Fruit fly (Drosophila melanogaster) whole organism, embryonic: ENCODE data around the gene CG7006.

Experiments used
- Bteb2 ChIP-seq: fragments of 200-800 bp; sonication (Bioruptor generic); optimal IDR thresholded peaks from 2 replicates; lab custom pipeline; 2016; ENCODE audit warnings: missing biosample characterization, missing genetic modification characterization
- CG10431 ChIP-seq: fragments of 200-800 bp; sonication (Bioruptor generic); optimal IDR thresholded peaks from 3 replicates; lab custom pipeline; 2018; ENCODE audit warnings: missing biosample characterization, mild to moderate bottlenecking, missing genetic modification characterization
- CG15479 ChIP-seq: fragments of 200-800 bp; sonication (Bioruptor generic); optimal IDR thresholded peaks from 3 replicates; lab custom pipeline; 2019; ENCODE audit warnings: missing biosample characterization, mild to moderate bottlenecking, missing genetic modification characterization, moderate library complexity
- CG15601 ChIP-seq: fragments of 200-800 bp; sonication (Bioruptor generic); optimal IDR thresholded peaks from 3 replicates; lab custom pipeline; 2019; ENCODE audit warnings: missing biosample characterization, mild to moderate bottlenecking, missing genetic modification characterization, moderate library complexity
- CG16863 ChIP-seq: fragments of 200-800 bp; sonication (Bioruptor generic); optimal IDR thresholded peaks from 3 replicates; lab custom pipeline; 2016; ENCODE audit warnings: missing biosample characterization, missing genetic modification characterization
- CG42726 ChIP-seq: fragments of 200-800 bp; sonication (Bioruptor generic); IDR thresholded peaks from 2 replicates; pipeline ENCODE4 v1.3.6; 2022; ENCODE audit warnings: missing biosample characterization, missing genetic modification characterization; ENCODE audit not compliant: partially characterized antibody
- CG43689 ChIP-seq: fragments of 200-800 bp; sonication (Bioruptor generic); IDR thresholded peaks from 2 replicates; pipeline ENCODE4 v1.3.6; 2022; ENCODE audit warnings: missing biosample characterization, missing genetic modification characterization
- CG6254 ChIP-seq: fragments of 200-800 bp; sonication (Bioruptor generic); optimal IDR thresholded peaks from 3 replicates; lab custom pipeline; 2017; ENCODE audit warnings: mild to moderate bottlenecking, missing biosample characterization, missing genetic modification reagents, missing genetic modification characterization
- CG6683 ChIP-seq: fragments of 200-800 bp; sonication (Bioruptor generic); optimal IDR thresholded peaks from 2 replicates; lab custom pipeline; 2017; ENCODE audit warnings: missing biosample characterization, mild to moderate bottlenecking, missing genetic modification characterization, missing genetic modification reagents
- CG6765 ChIP-seq: fragments of 200-800 bp; sonication (Bioruptor generic); optimal IDR thresholded peaks from 3 replicates; lab custom pipeline; 2017; ENCODE audit warnings: missing biosample characterization, mild to moderate bottlenecking, missing genetic modification characterization
- CG9609 ChIP-seq: fragments of 200-800 bp; sonication (Bioruptor generic); optimal IDR thresholded peaks from 3 replicates; lab custom pipeline; 2016; ENCODE audit warnings: missing biosample characterization, missing genetic modification characterization
- CoRest ChIP-seq: fragments of 200-800 bp; sonication (Bioruptor generic); optimal IDR thresholded peaks from 3 replicates; lab custom pipeline; 2018; ENCODE audit warnings: missing biosample characterization, mild to moderate bottlenecking, missing genetic modification characterization, moderate library complexity
- D ChIP-seq, 2 experiments: fragments of 200-800 bp in 1 of 2; fragments of >200 bp in 1 of 2; sonication (Bioruptor generic) in 1 of 2; optimal IDR thresholded peaks; 2 replicates in 1 of 2; 3 replicates in 1 of 2; lab custom pipeline; 2017; ENCODE audit warnings: mild to moderate bottlenecking in 1 of 2, missing biosample characterization in 1 of 2, missing genetic modification characterization in 1 of 2, missing genetic modification reagents in 1 of 2
- Dref ChIP-seq: fragments of 200-800 bp; sonication (Bioruptor generic); IDR thresholded peaks from 2 replicates; pipeline ENCODE4 v1.3.6; 2022; ENCODE audit warnings: missing biosample characterization, missing genetic modification characterization
- Fer3 ChIP-seq: fragments of 200-800 bp; sonication (Bioruptor generic); optimal IDR thresholded peaks from 2 replicates; lab custom pipeline; 2018; ENCODE audit warnings: missing biosample characterization, mild to moderate bottlenecking, missing genetic modification characterization, moderate library complexity
- H15 ChIP-seq: fragments of 200-800 bp; sonication (Bioruptor generic); IDR thresholded peaks from 3 replicates; pipeline ENCODE4 v1.3.6; 2022; ENCODE audit warnings: missing biosample characterization, missing genetic modification characterization
- Jarid2 ChIP-seq: fragments of 200-800 bp; sonication (Bioruptor generic); optimal IDR thresholded peaks from 3 replicates; lab custom pipeline; 2017; ENCODE audit warnings: mild to moderate bottlenecking, missing biosample characterization, missing genetic modification reagents, missing genetic modification characterization
- Lim3 ChIP-seq: fragments of 200-800 bp; sonication (Bioruptor generic); IDR thresholded peaks from 2 replicates; pipeline ENCODE4 v1.3.6; 2022; ENCODE audit warnings: missing biosample characterization, missing genetic modification characterization
- MESR4 ChIP-seq: fragments of 200-800 bp; sonication (Bioruptor generic); optimal IDR thresholded peaks from 2 replicates; lab custom pipeline; 2018; ENCODE audit warnings: missing biosample characterization, mild to moderate bottlenecking, missing genetic modification characterization, moderate library complexity
- Med ChIP-seq: fragments of 200-800 bp; sonication (Bioruptor generic); peaks from one replicate; lab custom pipeline; 2016; ENCODE audit warnings: missing biosample characterization, missing genetic modification characterization, mild to moderate bottlenecking, inconsistent platforms, moderate library complexity
- Mrtf ChIP-seq: fragments of 200-800 bp; sonication (Bioruptor generic); IDR thresholded peaks from 3 replicates; pipeline ENCODE4 v1.3.6; 2022; ENCODE audit warnings: missing biosample characterization, missing genetic modification characterization
- NC2α ChIP-seq: fragments of 200-800 bp; sonication (Bioruptor generic); optimal IDR thresholded peaks from 2 replicates; lab custom pipeline; 2016; ENCODE audit warnings: missing biosample characterization, missing genetic modification characterization
- Opbp ChIP-seq: fragments of 200-800 bp; sonication (Bioruptor generic); IDR thresholded peaks from 3 replicates; pipeline ENCODE4 v1.3.6; 2022; ENCODE audit warnings: missing biosample characterization, missing genetic modification characterization; ENCODE audit not compliant: partially characterized antibody
- Sry-β ChIP-seq: fragments of 200-800 bp; sonication (Bioruptor generic); optimal IDR thresholded peaks from 2 replicates; lab custom pipeline; 2018; ENCODE audit warnings: missing biosample characterization, mild to moderate bottlenecking, missing genetic modification characterization, moderate library complexity
- Xbp1 ChIP-seq: fragments of 200-800 bp; sonication (Bioruptor generic); optimal IDR thresholded peaks from 3 replicates; lab custom pipeline; 2016; ENCODE audit warnings: missing biosample characterization, mild to moderate bottlenecking, missing genetic modification characterization
- YL-1 ChIP-seq: fragments of 200-800 bp; sonication (Bioruptor generic); optimal IDR thresholded peaks from 3 replicates; lab custom pipeline; 2017; ENCODE audit warnings: missing biosample characterization, mild to moderate bottlenecking, missing genetic modification characterization
- crol ChIP-seq: fragments of 200-800 bp; sonication (Bioruptor generic); IDR thresholded peaks from 2 replicates; pipeline ENCODE4 v1.3.6; 2022; ENCODE audit warnings: missing biosample characterization, missing genetic modification characterization
- dmrt99B ChIP-seq: fragments of 200-800 bp; sonication (Bioruptor generic); optimal IDR thresholded peaks from 2 replicates; lab custom pipeline; 2018; ENCODE audit warnings: missing biosample characterization, mild to moderate bottlenecking, missing genetic modification characterization, moderate library complexity
- ems ChIP-seq: fragments of 200-800 bp; sonication (Bioruptor generic); optimal IDR thresholded peaks from 3 replicates; lab custom pipeline; 2016; ENCODE audit warnings: missing biosample characterization, missing genetic modification characterization
- ewg ChIP-seq: fragments of 200-800 bp; sonication (Bioruptor generic); optimal IDR thresholded peaks from 3 replicates; lab custom pipeline; 2017; ENCODE audit warnings: mild to moderate bottlenecking, missing biosample characterization, missing genetic modification reagents, missing genetic modification characterization
- insv ChIP-seq, 2 experiments: fragments of 200-800 bp; sonication (Bioruptor generic); optimal IDR thresholded peaks; 3 replicates each; lab custom pipeline; 2016 to 2018; ENCODE audit warnings: missing biosample characterization in 2 of 2, missing genetic modification characterization in 2 of 2
- nerfin-1 ChIP-seq: fragments of 200-800 bp; sonication (Bioruptor generic); optimal IDR thresholded peaks from 3 replicates; lab custom pipeline; 2019; ENCODE audit warnings: missing biosample characterization, mild to moderate bottlenecking, missing genetic modification characterization, moderate library complexity
- otp ChIP-seq: fragments of 200-800 bp; sonication (Bioruptor generic); IDR thresholded peaks from 3 replicates; pipeline ENCODE4, ENCODE4 v1.3.6; 2022; ENCODE audit warnings: missing biosample characterization, missing genetic modification characterization
- pros ChIP-seq: fragments of 200-800 bp; sonication (Bioruptor generic); optimal IDR thresholded peaks from 3 replicates; lab custom pipeline; 2019; ENCODE audit warnings: missing biosample characterization, mild to moderate bottlenecking, missing genetic modification characterization, moderate library complexity
- pum ChIP-seq: fragments of 200-800 bp; sonication (Bioruptor generic); optimal IDR thresholded peaks from 2 replicates; lab custom pipeline; 2016; ENCODE audit warnings: missing biosample characterization, missing genetic modification characterization
- ranshi ChIP-seq: fragments of 200-800 bp; sonication (Bioruptor generic); IDR thresholded peaks from 2 replicates; pipeline ENCODE4 v1.3.6; 2022; ENCODE audit warnings: missing biosample characterization, missing genetic modification characterization
- shn ChIP-seq: fragments of 200-800 bp; sonication (Bioruptor generic); optimal IDR thresholded peaks from 3 replicates; lab custom pipeline; 2016; ENCODE audit warnings: missing biosample characterization, missing genetic modification characterization
- slp2 ChIP-seq: fragments of 200-800 bp; sonication (Bioruptor generic); optimal IDR thresholded peaks from 2 replicates; lab custom pipeline; 2016; ENCODE audit warnings: missing biosample characterization, missing genetic modification characterization
- tgo ChIP-seq: fragments of 200-800 bp; sonication (Bioruptor generic); IDR thresholded peaks from 3 replicates; pipeline ENCODE4 v1.3.6; 2022; ENCODE audit warnings: missing biosample characterization, missing genetic modification characterization
- tll ChIP-seq, 2 experiments: fragments of 200-800 bp in 1 of 2; fragments of >200 bp in 1 of 2; sonication (Bioruptor generic) in 1 of 2; optimal IDR thresholded peaks; 2 replicates each; lab custom pipeline; 2017 to 2019; ENCODE audit warnings: missing biosample characterization in 2 of 2, missing genetic modification characterization in 2 of 2, mild to moderate bottlenecking in 1 of 2, moderate library complexity in 1 of 2
- usp ChIP-seq: fragments of >200 bp; optimal IDR thresholded peaks from 2 replicates; lab custom pipeline; 2017; ENCODE audit warnings: missing biosample characterization, missing genetic modification characterization
- zen ChIP-seq: fragments of 200-800 bp; sonication (Bioruptor generic); optimal IDR thresholded peaks from 3 replicates; lab custom pipeline; 2018; ENCODE audit warnings: missing biosample characterization, mild to moderate bottlenecking, missing genetic modification characterization, moderate library complexity

Gene CG7006

DNA sequence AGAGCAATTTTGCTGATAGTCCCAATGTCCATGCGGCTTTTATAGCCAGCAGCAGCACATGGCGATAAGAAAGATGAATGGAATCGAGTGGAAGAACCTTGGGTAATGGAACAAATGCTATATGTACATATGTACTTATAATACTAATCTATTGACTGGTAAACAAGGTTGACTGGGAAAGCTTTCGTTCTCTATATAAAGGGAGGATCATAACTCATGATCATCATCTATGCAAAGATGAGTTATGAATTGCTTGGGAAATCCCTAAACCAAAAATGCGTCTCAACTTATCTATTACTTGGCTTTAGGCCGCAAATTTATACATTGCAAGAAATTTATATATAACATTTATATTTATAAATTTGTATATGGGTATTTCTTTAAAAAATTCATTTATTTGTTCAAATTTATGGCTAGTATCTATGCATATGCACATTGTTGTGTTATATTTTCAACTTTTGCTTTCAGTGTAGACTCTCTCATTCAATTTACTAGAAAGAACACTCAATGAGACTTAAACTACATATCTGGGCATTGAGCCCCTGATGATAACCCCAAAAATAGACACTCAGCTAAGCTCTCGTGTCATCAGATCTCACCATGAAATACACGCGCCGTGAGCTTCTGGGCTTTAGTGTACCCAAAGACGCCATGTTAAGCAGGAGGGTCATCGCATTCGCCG lies 14.4 kb downstream of the CG7006 start, which contains the start of the genes Srg1 and Elal (continued):
- 0 out of 2 replicates have a peak, but pooled peaks have one; percentile 39 for TF ChIP-seq ranshi (GFP tag; lab: Robert Waterston, UW)

DNA sequence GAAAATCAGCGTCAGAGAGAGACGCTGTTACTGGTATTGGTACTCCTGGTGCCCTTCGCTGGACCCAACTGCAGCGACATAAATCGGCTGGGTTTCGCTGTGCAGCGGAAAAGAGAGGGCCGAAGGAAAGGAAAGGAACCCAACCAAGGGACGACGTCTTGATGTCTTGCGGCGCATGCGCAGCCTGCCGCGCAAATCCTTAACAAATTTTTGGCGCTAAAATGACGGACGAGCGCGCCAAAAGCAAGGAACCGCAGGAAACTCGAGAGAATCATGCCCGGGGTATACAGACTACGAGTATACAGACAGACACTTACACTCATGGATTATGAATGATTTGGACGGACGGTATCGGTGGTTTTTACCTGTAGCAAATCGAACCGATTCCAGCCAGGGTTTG lies 16.5 kb downstream of the CG7006 start:
- TF ChIP-seq tll (GFP tag; optimal IDR thresholded peaks at IDR 0.05; lab: Kevin White, UChicago) (peak in 1 of 2 experiments; percentile 60), dmrt99B (tag; lab: Kevin White, UChicago) (no peak), Dref (GFP tag; lab: Robert Waterston, UW) (no peak), CG6683 (no peak), CG15479 (GFP tag; lab: Kevin White, UChicago) (peak; percentile 92), pros (GFP tag; lab: Kevin White, UChicago) (peak; percentile 65), CoRest (no peak), H15 (0 out of 3 replicates have a peak, but pooled peaks have one; percentile 11), ewg (GFP tag; lab: Kevin White, UChicago) (peak; percentile 38), zen (tag; lab: Kevin White, UChicago) (peak; percentile 20)

DNA sequence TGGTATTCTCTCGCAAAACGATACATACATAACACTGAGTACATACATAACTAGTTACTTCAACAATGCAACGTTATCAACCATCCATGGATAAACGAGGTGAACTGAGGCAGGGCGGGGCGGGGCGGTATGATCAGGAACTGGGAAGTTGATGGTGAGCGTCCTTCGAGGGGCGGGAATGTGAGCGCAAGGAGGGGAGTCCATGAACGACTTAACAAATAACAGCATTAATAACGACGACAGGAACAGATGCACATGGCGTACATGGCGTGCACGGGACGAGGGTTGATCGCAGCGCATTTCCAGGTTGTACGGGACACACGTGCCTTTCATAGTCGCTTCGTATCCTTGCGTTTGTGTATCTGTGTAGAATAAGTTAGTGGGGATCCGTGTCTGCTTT lies 17.5 kb downstream of the CG7006 start:
- TF ChIP-seq usp (GFP tag; lab: Kevin White, UChicago) = no peak
- peak; percentile 65; the same call in 1 of the 2 replicates for TF ChIP-seq crol (GFP tag; lab: Robert Waterston, UW)
- 0 out of 3 replicates have a peak, but pooled peaks have one; percentile 25 for TF ChIP-seq Opbp (GFP tag; lab: Robert Waterston, UW)
- peak; percentile 100 for TF ChIP-seq CG10431 (GFP tag; lab: Kevin White, UChicago)
- peak; percentile 66 for TF ChIP-seq nerfin-1 (tag; lab: Kevin White, UChicago)
- TF ChIP-seq CG9609 (GFP tag; lab: Kevin White, UChicago) = no peak
- peak; percentile 28 for TF ChIP-seq Med
- peak; percentile 83 for TF ChIP-seq pros (GFP tag; lab: Kevin White, UChicago)

DNA sequence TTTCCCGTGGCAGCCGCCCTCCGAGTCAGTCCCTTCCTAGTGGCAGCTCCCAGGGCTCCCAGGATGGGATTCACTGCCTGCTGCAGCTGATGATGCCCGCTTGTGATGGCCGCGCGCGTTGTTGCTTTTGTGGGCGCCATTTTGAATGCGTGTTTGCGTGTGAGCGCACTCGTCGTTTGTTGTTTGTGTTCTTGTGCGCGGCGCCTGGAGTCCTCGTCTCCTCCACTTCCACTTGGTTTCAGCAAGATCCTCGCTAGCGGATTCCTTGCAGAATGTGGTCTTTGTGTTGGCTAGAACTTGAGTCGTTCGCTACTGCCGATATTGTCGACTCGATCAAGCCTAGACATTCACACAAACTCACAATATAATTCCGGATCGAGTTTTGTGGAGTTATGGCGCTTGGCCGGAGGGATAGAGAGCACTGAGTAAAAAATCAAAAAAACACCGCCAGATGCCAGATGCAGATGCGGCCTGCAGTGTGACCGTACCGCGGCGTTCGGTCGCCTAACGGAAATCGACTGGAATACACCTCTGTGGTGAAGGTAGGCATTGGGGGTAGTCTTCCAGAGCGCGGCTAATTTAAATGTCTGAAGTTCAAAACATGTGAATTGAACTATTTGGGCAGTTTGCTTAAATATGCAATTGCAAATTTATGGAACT lies 20.1 kb downstream of the CG7006 start, which contains the start of gene CycB3:
Gene CycB3, minus strand, starts transcription at position 428 of the 660 bp plus-strand sequence.
- no peak for TF ChIP-seq CG6254
- TF ChIP-seq Sry-β (GFP tag; lab: Kevin White, UChicago) = no peak
- TF ChIP-seq CG6765 (GFP tag; lab: Kevin White, UChicago) = peak; percentile 9
- peak; percentile 58 for TF ChIP-seq YL-1 (GFP tag; lab: Kevin White, UChicago)
- no peak for TF ChIP-seq NC2α (GFP tag; lab: Kevin White, UChicago)
- TF ChIP-seq CG15601 (tag; lab: Kevin White, UChicago) = peak; percentile 4
- no peak for TF ChIP-seq slp2 (GFP tag; lab: Kevin White, UChicago)
- no peak for TF ChIP-seq usp (GFP tag; lab: Kevin White, UChicago)
- TF ChIP-seq Mrtf = no peak
- no peak for TF ChIP-seq CG43689 (GFP tag; lab: Robert Waterston, UW)
- TF ChIP-seq MESR4 (GFP tag; lab: Kevin White, UChicago) = peak; percentile 64
- TF ChIP-seq Jarid2 = peak; percentile 26
- no peak for TF ChIP-seq Xbp1
- TF ChIP-seq CG16863 (GFP tag; lab: Kevin White, UChicago) = no peak
- no peak for TF ChIP-seq ems (GFP tag; lab: Kevin White, UChicago)
- TF ChIP-seq Lim3 = no peak
- TF ChIP-seq CG15479 (GFP tag; lab: Kevin White, UChicago) = no peak
- no peak for TF ChIP-seq otp (GFP tag; lab: Robert Waterston, UW)
- no peak for TF ChIP-seq D (optimal IDR thresholded peaks at IDR 0.05; lab: Kevin White, UChicago)
- no peak for TF ChIP-seq D (GFP tag; optimal IDR thresholded peaks at IDR 0.05; lab: Kevin White, UChicago)
- TF ChIP-seq CG42726 = 0 out of 2 replicates have a peak, but pooled peaks have one; percentile 6
- no peak for TF ChIP-seq Bteb2 (GFP tag; lab: Kevin White, UChicago)
- TF ChIP-seq insv (GFP tag; optimal IDR thresholded peaks at IDR 0.05; lab: Kevin White, UChicago) = peak in 1 of 2 experiments; percentile 58
- no peak for TF ChIP-seq pum
- no peak for TF ChIP-seq Fer3
- TF ChIP-seq tgo (GFP tag; lab: Robert Waterston, UW) = no peak
- TF ChIP-seq shn (GFP tag; lab: Kevin White, UChicago) = no peak
